Worm (Caenorhabditis elegans) whole organism, L1 larva: Measurements from ENCODE around the gene prde-1.

ENCODE experiments used
- F16B12.6 ChIP-seq: fragments of 150-350 bp; optimal IDR thresholded peaks from 2 replicates; lab custom pipeline; 2014; ENCODE audit warnings: missing biosample characterization, missing genetic modification characterization
- Y116A8C.19 ChIP-seq: sonication (generic microtip); optimal IDR thresholded peaks from 2 replicates; lab custom pipeline; 2016; ENCODE audit warnings: missing compliant biosample characterization, missing genetic modification characterization, borderline replicate concordance
- aha-1 ChIP-seq: fragments of 150-350 bp; optimal IDR thresholded peaks from 2 replicates; lab custom pipeline; 2014; ENCODE audit warnings: missing biosample characterization, missing genetic modification characterization
- aly-2 ChIP-seq: fragments of 150-350 bp; optimal IDR thresholded peaks from 2 replicates; lab custom pipeline; 2014; ENCODE audit warnings: missing biosample characterization, missing genetic modification characterization
- ama-1 ChIP-seq: fragments of 150-350 bp; optimal IDR thresholded peaks from 2 replicates; lab custom pipeline; 2014
- blmp-1 ChIP-seq: fragments of 150-350 bp; optimal IDR thresholded peaks from 2 replicates; lab custom pipeline; 2014; ENCODE audit warnings: missing biosample characterization, missing genetic modification characterization
- ceh-82 ChIP-seq, 3 experiments: fragments of 150-350 bp in 1 of 3; sonication (generic microtip) in 2 of 3; optimal IDR thresholded peaks; 2 replicates each; lab custom pipeline; 2014 to 2017; ENCODE audit warnings: missing biosample characterization in 3 of 3, missing genetic modification characterization in 3 of 3
- ceh-90 ChIP-seq: sonication (generic microtip); optimal IDR thresholded peaks from 2 replicates; lab custom pipeline; 2016; ENCODE audit warnings: missing genetic modification characterization, missing compliant biosample characterization
- dpl-1 ChIP-seq, 3 experiments: fragments of 150-350 bp in 2 of 3; sonication (generic microtip) in 1 of 3; optimal IDR thresholded peaks; 2 replicates each; lab custom pipeline; 2014 to 2017; ENCODE audit warnings: missing biosample characterization in 3 of 3, missing genetic modification characterization in 3 of 3, missing genetic modification reagents in 3 of 3
- dsc-1 ChIP-seq: sonication (generic microtip); optimal IDR thresholded peaks from 2 replicates; lab custom pipeline; 2016; ENCODE audit warnings: mild to moderate bottlenecking, missing genetic modification characterization, missing compliant biosample characterization
- efl-1 ChIP-seq, 4 experiments: fragments of 150-350 bp; optimal IDR thresholded peaks in 3 of 4; peaks in 1 of 4; 1 replicate in 1 of 4; 2 replicates in 3 of 4; lab custom pipeline; 2014; ENCODE audit warnings: missing biosample characterization in 2 of 4, missing genetic modification characterization in 2 of 4, missing genetic modification reagents in 2 of 4
- egl-27 ChIP-seq, 2 experiments: fragments of 150-350 bp in 1 of 2; sonication (generic microtip); optimal IDR thresholded peaks; 3 replicates each; lab custom pipeline; 2017 to 2018; ENCODE audit warnings: missing biosample characterization in 2 of 2, missing genetic modification characterization in 2 of 2, missing genetic modification reagents in 2 of 2
- ets-5 ChIP-seq: fragments of 200-800 bp; sonication (Bioruptor generic); IDR thresholded peaks from 2 replicates; pipeline ENCODE4 v1.3.6; 2022; ENCODE audit warnings: missing genetic modification characterization, missing compliant biosample characterization
- fkh-4 ChIP-seq: sonication (generic microtip); optimal IDR thresholded peaks from 2 replicates; lab custom pipeline; 2016; ENCODE audit warnings: missing compliant biosample characterization, missing genetic modification characterization, borderline replicate concordance
- hlh-17 ChIP-seq: fragments of 200-800 bp; sonication (Bioruptor generic); optimal IDR thresholded peaks from 2 replicates; lab custom pipeline; 2018; ENCODE audit warnings: missing genetic modification characterization, mild to moderate bottlenecking, missing compliant biosample characterization, moderate library complexity, borderline replicate concordance
- irx-1 ChIP-seq: sonication (generic microtip); optimal IDR thresholded peaks from 2 replicates; lab custom pipeline; 2016; ENCODE audit warnings: missing genetic modification characterization, missing compliant biosample characterization
- isw-1 ChIP-seq: fragments of 200-800 bp; sonication (Bioruptor generic); IDR thresholded peaks from 2 replicates; pipeline ENCODE4 v1.3.6; 2022; ENCODE audit warnings: missing genetic modification characterization, missing compliant biosample characterization
- jun-1 ChIP-seq: fragments of 150-350 bp; optimal IDR thresholded peaks from 2 replicates; lab custom pipeline; 2014; ENCODE audit warnings: missing biosample characterization, missing genetic modification reagents, missing genetic modification characterization
- lin-13 ChIP-seq: fragments of 150-350 bp; optimal IDR thresholded peaks from 2 replicates; lab custom pipeline; 2014; ENCODE audit warnings: missing biosample characterization, missing genetic modification reagents, missing genetic modification characterization
- lin-14 ChIP-seq: fragments of 200-800 bp; sonication (Bioruptor generic); optimal IDR thresholded peaks from 2 replicates; lab custom pipeline; 2018; ENCODE audit warnings: mild to moderate bottlenecking, missing genetic modification characterization, moderate library complexity, missing compliant biosample characterization
- lin-15B ChIP-seq: fragments of 150-350 bp; sonication (generic microtip); optimal IDR thresholded peaks from 3 replicates; lab custom pipeline; 2014; ENCODE audit warnings: missing biosample characterization, missing genetic modification characterization
- lin-35 ChIP-seq, 2 experiments: fragments of 150-350 bp; optimal IDR thresholded peaks; 2 replicates each; lab custom pipeline; 2014; ENCODE audit warnings: missing biosample characterization in 2 of 2, missing genetic modification characterization in 2 of 2, missing genetic modification reagents in 2 of 2
- lin-39 ChIP-seq: fragments of 150-350 bp; optimal IDR thresholded peaks from 2 replicates; lab custom pipeline; 2014; ENCODE audit warnings: missing biosample characterization, missing genetic modification reagents, missing genetic modification characterization
- lir-3 ChIP-seq: sonication (generic microtip); optimal IDR thresholded peaks from 2 replicates; lab custom pipeline; 2016; ENCODE audit warnings: mild to moderate bottlenecking, missing genetic modification characterization, moderate library complexity, missing compliant biosample characterization; ENCODE audit not compliant: poor library complexity
- lsy-2 ChIP-seq, 2 experiments: fragments of 150-350 bp; optimal IDR thresholded peaks; 2 replicates each; lab custom pipeline; 2014; ENCODE audit warnings: missing biosample characterization in 2 of 2, missing genetic modification characterization in 2 of 2
- mab-9 ChIP-seq: fragments of 200-800 bp; sonication (Bioruptor generic); IDR thresholded peaks from 2 replicates; pipeline ENCODE4 v1.3.6; 2022; ENCODE audit warnings: missing genetic modification reagents, missing genetic modification characterization, missing compliant biosample characterization
- mdl-1 ChIP-seq, 2 experiments: fragments of 150-350 bp; optimal IDR thresholded peaks; 2 replicates each; lab custom pipeline; 2014 to 2017; ENCODE audit warnings: missing biosample characterization in 2 of 2, missing genetic modification characterization in 2 of 2, inconsistent platforms in 1 of 2
- mef-2 ChIP-seq: fragments of 150-350 bp; optimal IDR thresholded peaks from 2 replicates; lab custom pipeline; 2014; ENCODE audit warnings: missing biosample characterization, missing genetic modification characterization
- mep-1 ChIP-seq: fragments of 150-350 bp; optimal IDR thresholded peaks from 2 replicates; lab custom pipeline; 2014; ENCODE audit warnings: missing biosample characterization, missing genetic modification characterization
- nhr-11 ChIP-seq: fragments of 150-350 bp; optimal IDR thresholded peaks from 2 replicates; lab custom pipeline; 2014; ENCODE audit warnings: missing biosample characterization, missing genetic modification characterization
- nhr-12 ChIP-seq: sonication (generic microtip); optimal IDR thresholded peaks from 2 replicates; lab custom pipeline; 2017; ENCODE audit warnings: missing biosample characterization, missing genetic modification characterization
- nhr-19 ChIP-seq: fragments of 200-800 bp; sonication (Bioruptor generic); conservative IDR thresholded peaks from 2 replicates; pipeline ENCODE4 v1.3.6; 2022; ENCODE audit warnings: missing genetic modification characterization, missing compliant biosample characterization
- nhr-237 ChIP-seq: fragments of 150-350 bp; optimal IDR thresholded peaks from 2 replicates; lab custom pipeline; 2014; ENCODE audit warnings: missing biosample characterization, missing genetic modification characterization
- nhr-28 ChIP-seq: fragments of 150-350 bp; optimal IDR thresholded peaks from 2 replicates; lab custom pipeline; 2014; ENCODE audit warnings: missing biosample characterization, missing genetic modification characterization
- nhr-71 ChIP-seq: sonication (generic microtip); optimal IDR thresholded peaks from 2 replicates; lab custom pipeline; 2016; ENCODE audit warnings: mild to moderate bottlenecking, missing genetic modification characterization, moderate library complexity, missing compliant biosample characterization
- nhr-76 ChIP-seq: sonication (generic microtip); optimal IDR thresholded peaks from 2 replicates; lab custom pipeline; 2017; ENCODE audit warnings: missing biosample characterization, missing genetic modification characterization
- nhr-77 ChIP-seq: fragments of 150-350 bp; optimal IDR thresholded peaks from 2 replicates; lab custom pipeline; 2014; ENCODE audit warnings: missing biosample characterization, missing genetic modification characterization
- nhr-90 ChIP-seq: sonication (generic microtip); optimal IDR thresholded peaks from 2 replicates; lab custom pipeline; 2016; ENCODE audit warnings: mild to moderate bottlenecking, missing genetic modification characterization, missing compliant biosample characterization; ENCODE audit not compliant: poor library complexity
- rnt-1 ChIP-seq: sonication (generic microtip); optimal IDR thresholded peaks from 2 replicates; lab custom pipeline; 2016; ENCODE audit warnings: mild to moderate bottlenecking, missing genetic modification characterization, moderate library complexity, missing compliant biosample characterization
- skn-1 ChIP-seq: fragments of 150-350 bp; optimal IDR thresholded peaks from 2 replicates; lab custom pipeline; 2014; ENCODE audit warnings: missing biosample characterization, missing genetic modification characterization
- sox-4 ChIP-seq: sonication (generic microtip); optimal IDR thresholded peaks from 2 replicates; lab custom pipeline; 2016; ENCODE audit warnings: missing genetic modification characterization, missing compliant biosample characterization
- sup-37 ChIP-seq: fragments of 200-800 bp; sonication (Bioruptor generic); optimal IDR thresholded peaks from 2 replicates; lab custom pipeline; 2018; ENCODE audit warnings: mild to moderate bottlenecking, missing genetic modification characterization, missing compliant biosample characterization
- swsn-7 ChIP-seq: sonication (generic microtip); optimal IDR thresholded peaks from 2 replicates; lab custom pipeline; 2016; ENCODE audit warnings: missing genetic modification characterization, missing compliant biosample characterization
- unc-62 ChIP-seq: fragments of 150-350 bp; optimal IDR thresholded peaks from 2 replicates; lab custom pipeline; 2014; ENCODE audit warnings: missing biosample characterization, missing genetic modification reagents, missing genetic modification characterization
- unc-86 ChIP-seq: sonication (generic microtip); optimal IDR thresholded peaks from 2 replicates; lab custom pipeline; 2016; ENCODE audit warnings: missing genetic modification characterization, missing compliant biosample characterization
- vab-15 ChIP-seq: sonication (generic microtip); optimal IDR thresholded peaks from 2 replicates; lab custom pipeline; 2017; ENCODE audit warnings: missing genotype, mild to moderate bottlenecking, missing genetic modification characterization, missing compliant biosample characterization
- xbp-1 ChIP-seq: sonication (generic microtip); optimal IDR thresholded peaks from 2 replicates; lab custom pipeline; 2016; ENCODE audit warnings: missing genetic modification characterization, missing compliant biosample characterization
- zag-1 ChIP-seq: fragments of 150-350 bp; optimal IDR thresholded peaks from 2 replicates; lab custom pipeline; 2014; ENCODE audit warnings: missing biosample characterization, missing genetic modification characterization
- ztf-4 ChIP-seq: fragments of 150-350 bp; optimal IDR thresholded peaks from 2 replicates; lab custom pipeline; 2014; ENCODE audit warnings: missing biosample characterization, missing genetic modification characterization

prde-1 gene

DNA sequence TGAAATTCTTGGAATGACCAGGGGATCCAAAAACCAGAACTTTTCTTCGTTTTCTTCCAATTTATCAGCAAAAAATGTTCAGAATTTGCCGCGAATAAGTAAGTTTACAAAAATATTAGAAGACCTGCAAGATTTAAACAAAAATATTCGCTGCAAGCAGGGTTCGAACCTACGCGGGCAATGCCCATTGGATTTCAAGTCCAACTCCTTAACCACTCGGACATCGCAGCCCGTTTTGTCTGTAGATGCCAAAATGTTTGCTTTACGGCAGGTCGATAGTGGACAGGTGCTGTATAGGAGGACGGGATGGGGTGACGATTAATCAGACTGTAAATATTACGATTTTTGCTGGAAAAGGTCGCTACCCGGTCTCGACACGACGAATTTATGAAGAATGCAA is 9.7 kb downstream of the prde-1 start:
- TF ChIP-seq F16B12.6 (tag; lab: Kevin White, UChicago) (no peak), efl-1 (optimal IDR thresholded peaks at IDR 0.05; lab: Kevin White, UChicago) (no peak), efl-1 (GFP tag; optimal IDR thresholded peaks at IDR 0.05 in 1 of 2; lab: Kevin White, UChicago) (peak in 1 of 2 experiments; percentile 88), nhr-90 (tag; lab: Kevin White, UChicago) (peak; percentile 15), lin-39 (tag; lab: Kevin White, UChicago) (no peak), zag-1 (no peak), lin-35 (GFP tag; optimal IDR thresholded peaks at IDR 0.05; lab: Kevin White, UChicago) (peak in 1 of 2 experiments; percentile 17)

DNA sequence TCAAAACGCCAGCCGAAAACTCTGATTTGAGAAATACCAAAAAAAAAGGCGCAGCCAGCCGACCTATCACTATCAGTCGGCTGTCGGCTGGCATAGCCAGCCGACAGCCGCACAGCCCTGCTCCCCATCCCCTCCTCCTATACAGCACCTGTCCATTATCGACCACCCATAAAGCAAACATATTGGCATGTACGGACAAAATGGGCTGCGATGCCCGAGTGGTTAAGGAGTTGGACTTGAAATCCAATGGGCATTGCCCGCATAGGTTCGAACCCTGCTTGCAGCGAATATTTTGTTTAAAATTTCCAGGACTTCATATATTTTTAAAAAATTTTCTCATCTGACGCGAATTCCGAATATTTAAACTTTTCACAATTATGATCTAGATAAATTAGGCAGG is 12.4 kb downstream of the prde-1 start:
- no peak for TF ChIP-seq mep-1 (tag; lab: Kevin White, UChicago)
- no peak for TF ChIP-seq aly-2
- no peak for TF ChIP-seq ama-1 (lab: Kevin White, UChicago)
- TF ChIP-seq nhr-19 (GFP tag; lab: Robert Waterston, UW): no peak
- TF ChIP-seq fkh-4 (tag; lab: Kevin White, UChicago): no peak
- TF ChIP-seq rnt-1: no peak
- no peak for TF ChIP-seq nhr-11 (tag; lab: Kevin White, UChicago)
- TF ChIP-seq unc-86: no peak
- no peak for TF ChIP-seq swsn-7 (tag; lab: Kevin White, UChicago)
- no peak for TF ChIP-seq efl-1 (optimal IDR thresholded peaks at IDR 0.05; lab: Kevin White, UChicago)
- no peak for TF ChIP-seq efl-1 (GFP tag; optimal IDR thresholded peaks at IDR 0.05 in 1 of 2; lab: Kevin White, UChicago)
- no peak for TF ChIP-seq sup-37 (GFP tag; lab: Kevin White, UChicago)
- TF ChIP-seq jun-1: no peak
- TF ChIP-seq aha-1 (tag; lab: Kevin White, UChicago): no peak
- TF ChIP-seq mef-2 (tag; lab: Kevin White, UChicago): no peak
- no peak for TF ChIP-seq skn-1 (tag; lab: Kevin White, UChicago)
- no peak for TF ChIP-seq mdl-1 (tag; optimal IDR thresholded peaks at IDR 0.05; lab: Kevin White, UChicago)
- TF ChIP-seq nhr-71 (tag; lab: Kevin White, UChicago): no peak

DNA sequence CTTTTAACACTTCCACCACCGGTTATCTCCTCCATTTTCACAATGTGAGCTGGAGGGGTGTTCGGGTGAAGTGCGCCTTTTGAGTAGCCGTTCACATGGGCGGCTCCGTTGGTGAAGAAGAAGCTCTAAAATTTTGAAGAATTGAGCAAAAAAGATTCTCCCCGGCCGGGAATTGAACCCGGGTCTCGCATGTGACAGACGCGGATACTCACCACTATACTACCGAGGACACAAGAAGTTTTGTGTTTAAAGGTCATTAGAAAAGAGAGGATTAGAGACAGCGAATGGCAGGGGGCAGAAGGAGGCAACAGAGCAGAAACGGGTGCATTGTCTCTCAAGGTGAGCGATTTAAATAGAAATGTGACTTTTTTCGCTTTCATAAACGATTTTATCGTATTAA is 13.6 kb downstream of the prde-1 start:
- TF ChIP-seq vab-15 (tag; lab: Kevin White, UChicago) (no peak), rnt-1 (peak; percentile 66), ets-5 (no peak), nhr-77 (tag; lab: Kevin White, UChicago) (peak; percentile 3), dsc-1 (tag; lab: Kevin White, UChicago) (peak; percentile 43), unc-86 (peak; percentile 19), lir-3 (peak; percentile 24), F16B12.6 (tag; lab: Kevin White, UChicago) (no peak), mab-9 (GFP tag; lab: Robert Waterston, UW) (no peak), fkh-4 (tag; lab: Kevin White, UChicago) (no peak), ceh-82 (tag; optimal IDR thresholded peaks at IDR 0.05; lab: Kevin White, UChicago) (peak in 2 of 3 experiments; percentile 13 to 74), sox-4 (tag; lab: Kevin White, UChicago) (no peak), blmp-1 (tag; lab: Kevin White, UChicago) (no peak), lin-14 (peak; percentile 40), aly-2 (no peak), jun-1 (no peak), hlh-17 (GFP tag; lab: Kevin White, UChicago) (no peak), lsy-2 (tag; optimal IDR thresholded peaks at IDR 0.05; lab: Kevin White, UChicago) (peak; percentile 16 to 57), egl-27 (tag; optimal IDR thresholded peaks at IDR 0.05; lab: Kevin White, UChicago) (no peak), mdl-1 (tag; optimal IDR thresholded peaks at IDR 0.05; lab: Kevin White, UChicago) (peak in 1 of 2 experiments; percentile 65), lin-13 (GFP tag; lab: Kevin White, UChicago) (peak; percentile 20), nhr-237 (no peak), isw-1 (GFP tag; lab: Robert Waterston, UW) (no peak), lin-15B (tag; lab: Kevin White, UChicago) (no peak), nhr-28 (tag; lab: Kevin White, UChicago) (no peak), Y116A8C.19 (tag; lab: Kevin White, UChicago) (no peak), nhr-76 (tag; lab: Kevin White, UChicago) (no peak), unc-62 (GFP tag; lab: Kevin White, UChicago) (no peak), xbp-1 (tag; lab: Kevin White, UChicago) (peak; percentile 27), ztf-4 (tag; lab: Kevin White, UChicago) (no peak), mef-2 (tag; lab: Kevin White, UChicago) (no peak), nhr-12 (tag; lab: Kevin White, UChicago) (no peak), ceh-90 (no peak), irx-1 (tag; lab: Kevin White, UChicago) (peak; percentile 8), dpl-1 (GFP tag; optimal IDR thresholded peaks at IDR 0.05; lab: Kevin White, UChicago) (peak in 2 of 3 experiments; percentile 5 to 37)
